Worm (Caenorhabditis elegans) whole organism, L2 larva: ENCODE measurements around the gene C17F4.2.

Source experiments
- ama-1 ChIP-seq: fragments of 150-350 bp; optimal IDR thresholded peaks from 2 replicates; lab custom pipeline; 2018; ENCODE audit warnings: inconsistent platforms
- egl-27 ChIP-seq: sonication (generic microtip); optimal IDR thresholded peaks from 3 replicates; lab custom pipeline; 2017; ENCODE audit warnings: missing biosample characterization, missing genetic modification reagents, missing genetic modification characterization
- elt-1 ChIP-seq: fragments of 150-350 bp; optimal IDR thresholded peaks from 2 replicates; lab custom pipeline; 2014; ENCODE audit warnings: missing biosample characterization, missing genetic modification characterization
- mdl-1 ChIP-seq, 2 experiments: fragments of 150-350 bp in 1 of 2; sonication (generic microtip) in 1 of 2; optimal IDR thresholded peaks; 2 replicates each; lab custom pipeline; 2017; ENCODE audit warnings: missing biosample characterization in 2 of 2, missing genetic modification characterization in 2 of 2
- nhr-237 ChIP-seq: fragments of 150-350 bp; optimal IDR thresholded peaks from 2 replicates; lab custom pipeline; 2014; ENCODE audit warnings: missing biosample characterization, missing genetic modification characterization
- zag-1 ChIP-seq: fragments of 150-350 bp; optimal IDR thresholded peaks from 2 replicates; lab custom pipeline; 2014; ENCODE audit warnings: missing biosample characterization, missing genetic modification characterization

- TF ChIP-seq elt-1 (tag; lab: Kevin White, UChicago), result no peak
- no peak for TF ChIP-seq mdl-1 (tag; optimal IDR thresholded peaks at IDR 0.05; lab: Kevin White, UChicago)
- no peak for TF ChIP-seq zag-1 (tag; lab: Kevin White, UChicago)
- no peak for TF ChIP-seq nhr-237 (tag; lab: Kevin White, UChicago)
- TF ChIP-seq egl-27 (tag; lab: Kevin White, UChicago), result no peak
- TF ChIP-seq ama-1 (lab: Kevin White, UChicago), result no peak
Observed at ce11 chrII:3240207-3240606, 8.3 kb upstream of the C17F4.2 start, which contains the start of gene C17F4.3.
